Worm (Caenorhabditis elegans) whole organism, L1 larva: Measurements from ENCODE around the gene lec-10.
A peak's percentile ranks its signal among the peaks of the same experiment; 100 is the strongest.

Experiments used
- aha-1 ChIP-seq: fragments of 150-350 bp; optimal IDR thresholded peaks from 2 replicates; lab custom pipeline; 2014; ENCODE audit warnings: missing biosample characterization, missing genetic modification characterization
- alr-1 ChIP-seq: fragments of 200-800 bp; sonication (Bioruptor generic); optimal IDR thresholded peaks from 2 replicates; lab custom pipeline; 2018; ENCODE audit warnings: borderline replicate concordance, mild to moderate bottlenecking, missing genetic modification characterization, missing compliant biosample characterization
- blmp-1 ChIP-seq: fragments of 150-350 bp; optimal IDR thresholded peaks from 2 replicates; lab custom pipeline; 2014; ENCODE audit warnings: missing biosample characterization, missing genetic modification characterization
- ceh-8 ChIP-seq: fragments of 200-800 bp; sonication (Bioruptor generic); optimal IDR thresholded peaks from 2 replicates; lab custom pipeline; 2018; ENCODE audit warnings: mild to moderate bottlenecking, missing genetic modification characterization, moderate library complexity, missing compliant biosample characterization
- ceh-82 ChIP-seq, 3 experiments: fragments of 150-350 bp in 1 of 3; sonication (generic microtip) in 2 of 3; optimal IDR thresholded peaks; 2 replicates each; lab custom pipeline; 2014 to 2017; ENCODE audit warnings: missing biosample characterization in 3 of 3, missing genetic modification characterization in 3 of 3
- ceh-88 ChIP-seq: fragments of 200-800 bp; sonication (Bioruptor generic); IDR thresholded peaks from 2 replicates; pipeline ENCODE4 v1.3.6; 2022; ENCODE audit warnings: missing genetic modification characterization, missing compliant biosample characterization
- dsc-1 ChIP-seq: sonication (generic microtip); optimal IDR thresholded peaks from 2 replicates; lab custom pipeline; 2016; ENCODE audit warnings: mild to moderate bottlenecking, missing genetic modification characterization, missing compliant biosample characterization
- efl-1 ChIP-seq, 4 experiments: fragments of 150-350 bp; optimal IDR thresholded peaks in 3 of 4; peaks in 1 of 4; 1 replicate in 1 of 4; 2 replicates in 3 of 4; lab custom pipeline; 2014; ENCODE audit warnings: missing biosample characterization in 2 of 4, missing genetic modification characterization in 2 of 4, missing genetic modification reagents in 2 of 4
- egl-27 ChIP-seq, 2 experiments: fragments of 150-350 bp in 1 of 2; sonication (generic microtip); optimal IDR thresholded peaks; 3 replicates each; lab custom pipeline; 2017 to 2018; ENCODE audit warnings: missing biosample characterization in 2 of 2, missing genetic modification characterization in 2 of 2, missing genetic modification reagents in 2 of 2
- elt-2 ChIP-seq: sonication (generic microtip); optimal IDR thresholded peaks from 2 replicates; lab custom pipeline; 2016; ENCODE audit warnings: missing genetic modification characterization, mild to moderate bottlenecking, inconsistent platforms, missing compliant biosample characterization, missing genetic modification reagents
- elt-3 ChIP-seq, 6 experiments: fragments of 150-350 bp in 1 of 6; sonication (generic microtip); optimal IDR thresholded peaks; 2 replicates each; lab custom pipeline; 2017 to 2018; ENCODE audit warnings: missing biosample characterization in 6 of 6, missing genetic modification characterization in 6 of 6, inconsistent platforms in 1 of 6
- ets-5 ChIP-seq: fragments of 200-800 bp; sonication (Bioruptor generic); IDR thresholded peaks from 2 replicates; pipeline ENCODE4 v1.3.6; 2022; ENCODE audit warnings: missing genetic modification characterization, missing compliant biosample characterization
- fkh-10 ChIP-seq: sonication (generic microtip); optimal IDR thresholded peaks from 2 replicates; lab custom pipeline; 2017; ENCODE audit warnings: missing biosample characterization, missing genetic modification reagents, missing genetic modification characterization
- fkh-4 ChIP-seq: sonication (generic microtip); optimal IDR thresholded peaks from 2 replicates; lab custom pipeline; 2016; ENCODE audit warnings: missing compliant biosample characterization, missing genetic modification characterization, borderline replicate concordance
- fkh-8 ChIP-seq: sonication (generic microtip); optimal IDR thresholded peaks from 2 replicates; lab custom pipeline; 2016; ENCODE audit warnings: mild to moderate bottlenecking, missing genetic modification characterization, missing compliant biosample characterization
- hlh-17 ChIP-seq: fragments of 200-800 bp; sonication (Bioruptor generic); optimal IDR thresholded peaks from 2 replicates; lab custom pipeline; 2018; ENCODE audit warnings: missing genetic modification characterization, mild to moderate bottlenecking, missing compliant biosample characterization, moderate library complexity, borderline replicate concordance
- hlh-4 ChIP-seq: sonication (generic microtip); optimal IDR thresholded peaks from 2 replicates; lab custom pipeline; 2016; ENCODE audit warnings: mild to moderate bottlenecking, missing genetic modification characterization, missing compliant biosample characterization
- isw-1 ChIP-seq: fragments of 200-800 bp; sonication (Bioruptor generic); IDR thresholded peaks from 2 replicates; pipeline ENCODE4 v1.3.6; 2022; ENCODE audit warnings: missing genetic modification characterization, missing compliant biosample characterization
- jun-1 ChIP-seq: fragments of 150-350 bp; optimal IDR thresholded peaks from 2 replicates; lab custom pipeline; 2014; ENCODE audit warnings: missing biosample characterization, missing genetic modification reagents, missing genetic modification characterization
- lin-13 ChIP-seq: fragments of 150-350 bp; optimal IDR thresholded peaks from 2 replicates; lab custom pipeline; 2014; ENCODE audit warnings: missing biosample characterization, missing genetic modification reagents, missing genetic modification characterization
- lin-14 ChIP-seq: fragments of 200-800 bp; sonication (Bioruptor generic); optimal IDR thresholded peaks from 2 replicates; lab custom pipeline; 2018; ENCODE audit warnings: mild to moderate bottlenecking, missing genetic modification characterization, moderate library complexity, missing compliant biosample characterization
- lin-15B ChIP-seq: fragments of 150-350 bp; sonication (generic microtip); optimal IDR thresholded peaks from 3 replicates; lab custom pipeline; 2014; ENCODE audit warnings: missing biosample characterization, missing genetic modification characterization
- lin-35 ChIP-seq, 2 experiments: fragments of 150-350 bp; optimal IDR thresholded peaks; 2 replicates each; lab custom pipeline; 2014; ENCODE audit warnings: missing biosample characterization in 2 of 2, missing genetic modification characterization in 2 of 2, missing genetic modification reagents in 2 of 2
- lin-39 ChIP-seq: fragments of 150-350 bp; optimal IDR thresholded peaks from 2 replicates; lab custom pipeline; 2014; ENCODE audit warnings: missing biosample characterization, missing genetic modification reagents, missing genetic modification characterization
- lir-3 ChIP-seq: sonication (generic microtip); optimal IDR thresholded peaks from 2 replicates; lab custom pipeline; 2016; ENCODE audit warnings: mild to moderate bottlenecking, missing genetic modification characterization, moderate library complexity, missing compliant biosample characterization; ENCODE audit not compliant: poor library complexity
- lsy-2 ChIP-seq, 2 experiments: fragments of 150-350 bp; optimal IDR thresholded peaks; 2 replicates each; lab custom pipeline; 2014; ENCODE audit warnings: missing biosample characterization in 2 of 2, missing genetic modification characterization in 2 of 2
- mdl-1 ChIP-seq, 2 experiments: fragments of 150-350 bp; optimal IDR thresholded peaks; 2 replicates each; lab custom pipeline; 2014 to 2017; ENCODE audit warnings: missing biosample characterization in 2 of 2, missing genetic modification characterization in 2 of 2, inconsistent platforms in 1 of 2
- nhr-11 ChIP-seq: fragments of 150-350 bp; optimal IDR thresholded peaks from 2 replicates; lab custom pipeline; 2014; ENCODE audit warnings: missing biosample characterization, missing genetic modification characterization
- nhr-19 ChIP-seq: fragments of 200-800 bp; sonication (Bioruptor generic); conservative IDR thresholded peaks from 2 replicates; pipeline ENCODE4 v1.3.6; 2022; ENCODE audit warnings: missing genetic modification characterization, missing compliant biosample characterization
- nhr-20 ChIP-seq: sonication (generic microtip); optimal IDR thresholded peaks from 2 replicates; lab custom pipeline; 2016; ENCODE audit warnings: mild to moderate bottlenecking, missing genetic modification characterization, missing compliant biosample characterization
- nhr-71 ChIP-seq: sonication (generic microtip); optimal IDR thresholded peaks from 2 replicates; lab custom pipeline; 2016; ENCODE audit warnings: mild to moderate bottlenecking, missing genetic modification characterization, moderate library complexity, missing compliant biosample characterization
- nhr-76 ChIP-seq: sonication (generic microtip); optimal IDR thresholded peaks from 2 replicates; lab custom pipeline; 2017; ENCODE audit warnings: missing biosample characterization, missing genetic modification characterization
- nhr-77 ChIP-seq: fragments of 150-350 bp; optimal IDR thresholded peaks from 2 replicates; lab custom pipeline; 2014; ENCODE audit warnings: missing biosample characterization, missing genetic modification characterization
- pqm-1 ChIP-seq: sonication (generic microtip); optimal IDR thresholded peaks from 3 replicates; lab custom pipeline; 2017; ENCODE audit warnings: missing biosample characterization, missing genetic modification characterization
- rnt-1 ChIP-seq: sonication (generic microtip); optimal IDR thresholded peaks from 2 replicates; lab custom pipeline; 2016; ENCODE audit warnings: mild to moderate bottlenecking, missing genetic modification characterization, moderate library complexity, missing compliant biosample characterization
- skn-1 ChIP-seq: fragments of 150-350 bp; optimal IDR thresholded peaks from 2 replicates; lab custom pipeline; 2014; ENCODE audit warnings: missing biosample characterization, missing genetic modification characterization
- snpc-4 ChIP-seq: fragments of 150-350 bp; optimal IDR thresholded peaks from 2 replicates; lab custom pipeline; 2014; ENCODE audit warnings: missing biosample characterization, missing genetic modification characterization
- snu-23 ChIP-seq: sonication (generic microtip); optimal IDR thresholded peaks from 2 replicates; lab custom pipeline; 2016; ENCODE audit warnings: missing genetic modification characterization, missing compliant biosample characterization
- sup-37 ChIP-seq: fragments of 200-800 bp; sonication (Bioruptor generic); optimal IDR thresholded peaks from 2 replicates; lab custom pipeline; 2018; ENCODE audit warnings: mild to moderate bottlenecking, missing genetic modification characterization, missing compliant biosample characterization
- unc-30 ChIP-seq: sonication (generic microtip); optimal IDR thresholded peaks from 2 replicates; lab custom pipeline; 2017; ENCODE audit warnings: missing biosample characterization, missing genetic modification characterization
- unc-62 ChIP-seq: fragments of 150-350 bp; optimal IDR thresholded peaks from 2 replicates; lab custom pipeline; 2014; ENCODE audit warnings: missing biosample characterization, missing genetic modification reagents, missing genetic modification characterization
- unc-98 ChIP-seq: fragments of 200-800 bp; sonication (Bioruptor generic); IDR thresholded peaks from 2 replicates; pipeline ENCODE4 v1.3.6; 2022; ENCODE audit warnings: missing genetic modification characterization, missing compliant biosample characterization
- vab-15 ChIP-seq: sonication (generic microtip); optimal IDR thresholded peaks from 2 replicates; lab custom pipeline; 2017; ENCODE audit warnings: missing genotype, mild to moderate bottlenecking, missing genetic modification characterization, missing compliant biosample characterization
- xbp-1 ChIP-seq: sonication (generic microtip); optimal IDR thresholded peaks from 2 replicates; lab custom pipeline; 2016; ENCODE audit warnings: missing genetic modification characterization, missing compliant biosample characterization

lec-10 gene

ce11 chrV:6488849-6489248 is at the start of gene lec-10:
lec-10 (minus strand) TSS chrV:6489120.
- no peak for TF ChIP-seq ets-5 (GFP tag; lab: Robert Waterston, UW)
- peak; percentile 39 for TF ChIP-seq jun-1 (tag; lab: Kevin White, UChicago)
- no peak for TF ChIP-seq nhr-76 (tag; lab: Kevin White, UChicago)
- TF ChIP-seq ceh-82 (tag; optimal IDR thresholded peaks at IDR 0.05; lab: Kevin White, UChicago), result no peak
- TF ChIP-seq lin-35 (GFP tag; optimal IDR thresholded peaks at IDR 0.05; lab: Kevin White, UChicago), result peak in 1 of 2 experiments; percentile 47
- no peak for TF ChIP-seq unc-98 (GFP tag; lab: Robert Waterston, UW)
- TF ChIP-seq egl-27 (tag; optimal IDR thresholded peaks at IDR 0.05; lab: Kevin White, UChicago), result no peak
- no peak for TF ChIP-seq nhr-77 (tag; lab: Kevin White, UChicago)
- no peak for TF ChIP-seq lin-15B (tag; lab: Kevin White, UChicago)
- TF ChIP-seq fkh-4 (tag; lab: Kevin White, UChicago), result no peak
- no peak for TF ChIP-seq lin-39 (tag; lab: Kevin White, UChicago)
- TF ChIP-seq skn-1 (tag; lab: Kevin White, UChicago), result no peak
- peak; percentile 5 for TF ChIP-seq nhr-20 (tag; lab: Kevin White, UChicago)
- peak; percentile 81 for TF ChIP-seq pqm-1 (tag; lab: Kevin White, UChicago)
- no peak for TF ChIP-seq unc-30
- TF ChIP-seq fkh-8 (tag; lab: Kevin White, UChicago), result no peak
- TF ChIP-seq elt-3 (tag; optimal IDR thresholded peaks at IDR 0.05; lab: Kevin White, UChicago), result no peak
- no peak for TF ChIP-seq unc-62 (GFP tag; lab: Kevin White, UChicago)
- TF ChIP-seq elt-2 (tag; lab: Kevin White, UChicago), result peak; percentile 87
- no peak for TF ChIP-seq isw-1 (GFP tag; lab: Robert Waterston, UW)
- no peak for TF ChIP-seq alr-1 (tag; lab: Kevin White, UChicago)
- no peak for TF ChIP-seq dsc-1 (tag; lab: Kevin White, UChicago)
- TF ChIP-seq sup-37, result no peak
- no peak for TF ChIP-seq mdl-1 (tag; optimal IDR thresholded peaks at IDR 0.05; lab: Kevin White, UChicago)
- no peak for TF ChIP-seq xbp-1 (tag; lab: Kevin White, UChicago)
- no peak for TF ChIP-seq snpc-4 (tag; lab: Kevin White, UChicago)
- no peak for TF ChIP-seq lir-3 (tag; lab: Kevin White, UChicago)
- TF ChIP-seq, all 84 proteins: peak for 5

ce11 chrV:6538323-6538722 is 49.4 kb upstream of the lec-10 start:
- TF ChIP-seq hlh-4, result no peak
- no peak for TF ChIP-seq fkh-10
- TF ChIP-seq pqm-1 (tag; lab: Kevin White, UChicago), result no peak
- TF ChIP-seq xbp-1 (tag; lab: Kevin White, UChicago), result no peak
- no peak for TF ChIP-seq mdl-1 (tag; optimal IDR thresholded peaks at IDR 0.05; lab: Kevin White, UChicago)
- TF ChIP-seq sup-37, result no peak
- TF ChIP-seq ceh-82 (tag; optimal IDR thresholded peaks at IDR 0.05; lab: Kevin White, UChicago), result peak in 1 of 3 experiments; percentile 19
- no peak for TF ChIP-seq hlh-17 (GFP tag; lab: Kevin White, UChicago)
- TF ChIP-seq efl-1 (optimal IDR thresholded peaks at IDR 0.05; lab: Kevin White, UChicago), result no peak
- TF ChIP-seq efl-1 (GFP tag; optimal IDR thresholded peaks at IDR 0.05 in 1 of 2; lab: Kevin White, UChicago), result peak in 1 of 2 experiments; percentile 74
- TF ChIP-seq nhr-11 (tag; lab: Kevin White, UChicago), result no peak
- TF ChIP-seq lsy-2 (tag; optimal IDR thresholded peaks at IDR 0.05; lab: Kevin White, UChicago), result peak in 1 of 2 experiments; percentile 48
- TF ChIP-seq fkh-8 (tag; lab: Kevin White, UChicago), result no peak
- TF ChIP-seq snu-23, result peak; percentile 11
- TF ChIP-seq dsc-1 (tag; lab: Kevin White, UChicago), result peak; percentile 28
- TF ChIP-seq blmp-1 (tag; lab: Kevin White, UChicago), result peak; percentile 4
- no peak for TF ChIP-seq aha-1
- no peak for TF ChIP-seq lin-13
- peak; percentile 71 for TF ChIP-seq lin-14 (GFP tag; lab: Kevin White, UChicago)
- TF ChIP-seq nhr-71 (tag; lab: Kevin White, UChicago), result peak; percentile 22
- no peak for TF ChIP-seq lin-39 (tag; lab: Kevin White, UChicago)
- TF ChIP-seq nhr-19 (GFP tag; lab: Robert Waterston, UW), result no peak
- no peak for TF ChIP-seq vab-15 (tag; lab: Kevin White, UChicago)
- TF ChIP-seq ceh-8 (GFP tag; lab: Kevin White, UChicago), result no peak
- TF ChIP-seq ceh-88 (GFP tag; lab: Robert Waterston, UW), result no peak
- no peak for TF ChIP-seq lir-3 (tag; lab: Kevin White, UChicago)
- TF ChIP-seq rnt-1, result peak; percentile 30
- TF ChIP-seq, all 84 proteins: peak for 9
